Worm (Caenorhabditis elegans): Measurements from ENCODE around the gene svh-2.

DNA sequence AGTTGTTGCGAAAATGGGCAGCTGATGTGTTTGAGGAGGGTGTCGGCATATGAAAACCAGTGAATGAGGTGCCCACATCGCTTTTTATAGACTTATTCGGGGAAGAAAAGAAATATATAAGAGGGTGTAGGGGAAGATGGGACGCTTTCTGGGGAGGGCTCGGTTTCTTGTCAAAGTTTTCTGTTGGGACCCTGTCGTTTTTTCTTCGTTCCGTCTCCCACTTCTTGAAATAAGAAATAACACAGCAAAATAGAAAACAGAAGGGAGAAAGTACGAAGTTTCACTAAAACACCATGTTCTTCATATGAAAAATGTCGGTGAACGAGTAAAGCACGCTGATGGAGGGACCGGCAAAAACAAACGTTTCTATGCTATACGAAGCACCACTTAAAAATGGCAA, 16.5 kb downstream of the svh-2 start, which contains the start of gene dop-3:
- no peak for TF ChIP-seq ztf-29 (GFP tag; IDR thresholded peaks at IDR 0.05)
- no peak for TF ChIP-seq cog-1 (tag; optimal IDR thresholded peaks at IDR 0.05)
- TF ChIP-seq T22C8.4 (GFP tag; IDR thresholded peaks at IDR 0.05) = no peak
- TF ChIP-seq flt-1 (GFP tag; IDR thresholded peaks at IDR 0.05) = no peak

Measured in whole organism, midembryonic.